Fruit fly (Drosophila melanogaster) whole organism, prepupa: ENCODE results near the gene CG42259.

ENCODE experiments used
- CG10669 ChIP-seq: fragments of 200-800 bp; sonication (Bioruptor generic); optimal IDR thresholded peaks from 3 replicates; lab custom pipeline; 2018; ENCODE audit warnings: missing biosample characterization, mild to moderate bottlenecking, missing genetic modification characterization, moderate library complexity
- CG11294 ChIP-seq: fragments of 200-800 bp; sonication (Bioruptor generic); IDR thresholded peaks from 2 replicates; pipeline ENCODE4 v1.3.6; 2022; ENCODE audit warnings: missing biosample characterization, missing genetic modification characterization
- CG11902 ChIP-seq: fragments of 200-800 bp; sonication (Bioruptor generic); optimal IDR thresholded peaks from 3 replicates; lab custom pipeline; 2016; ENCODE audit warnings: missing biosample characterization, missing genetic modification characterization
- CG15336 ChIP-seq: fragments of 200-800 bp; sonication (Bioruptor generic); IDR thresholded peaks from 2 replicates; pipeline ENCODE4 v1.3.6; 2022; ENCODE audit warnings: missing biosample characterization, missing genetic modification characterization
- CG1621 ChIP-seq: fragments of 200-800 bp; sonication (Bioruptor generic); optimal IDR thresholded peaks from 3 replicates; lab custom pipeline; 2018; ENCODE audit warnings: missing biosample characterization, mild to moderate bottlenecking, missing genetic modification characterization
- CG31627 ChIP-seq: fragments of 200-800 bp; sonication (Bioruptor generic); optimal IDR thresholded peaks from 3 replicates; lab custom pipeline; 2016; ENCODE audit warnings: missing biosample characterization, missing genetic modification characterization
- CG34406 ChIP-seq: fragments of 200-800 bp; sonication (Bioruptor generic); optimal IDR thresholded peaks from 3 replicates; lab custom pipeline; 2016; ENCODE audit warnings: missing biosample characterization, missing genetic modification characterization
- CG3919 ChIP-seq: fragments of 200-800 bp; sonication (Bioruptor generic); optimal IDR thresholded peaks from 3 replicates; lab custom pipeline; 2016; ENCODE audit warnings: missing biosample characterization, missing genetic modification characterization
- CG4318 ChIP-seq: fragments of 200-800 bp; sonication (Bioruptor generic); optimal IDR thresholded peaks from 3 replicates; lab custom pipeline; 2017; ENCODE audit warnings: missing biosample characterization, mild to moderate bottlenecking, missing genetic modification characterization
- CG6163 ChIP-seq: fragments of 200-800 bp; sonication (Bioruptor generic); IDR thresholded peaks from 3 replicates; pipeline ENCODE4 v1.3.6; 2022; ENCODE audit warnings: missing biosample characterization, missing genetic modification characterization
- CG6276 ChIP-seq: fragments of 200-800 bp; sonication (Bioruptor generic); optimal IDR thresholded peaks from 2 replicates; lab custom pipeline; 2017; ENCODE audit warnings: missing biosample characterization, mild to moderate bottlenecking, missing genetic modification characterization
- CG6792 ChIP-seq: fragments of 200-800 bp; sonication (Bioruptor generic); optimal IDR thresholded peaks from 3 replicates; lab custom pipeline; 2016; ENCODE audit warnings: missing biosample characterization, missing genetic modification characterization
- CG6854 ChIP-seq: fragments of 200-800 bp; sonication (Bioruptor generic); optimal IDR thresholded peaks from 2 replicates; lab custom pipeline; 2017; ENCODE audit warnings: missing biosample characterization, mild to moderate bottlenecking, missing genetic modification characterization
- CG7368 ChIP-seq: fragments of 200-800 bp; sonication (Bioruptor generic); optimal IDR thresholded peaks from 3 replicates; lab custom pipeline; 2016; ENCODE audit warnings: missing biosample characterization, missing genetic modification characterization
- CG8632 ChIP-seq: fragments of 200-800 bp; sonication (Bioruptor generic); optimal IDR thresholded peaks from 3 replicates; lab custom pipeline; 2016; ENCODE audit warnings: missing biosample characterization, missing genetic modification characterization
- Eip75B ChIP-seq: fragments of 200-800 bp; sonication (Bioruptor generic); optimal IDR thresholded peaks from 3 replicates; lab custom pipeline; 2016; ENCODE audit warnings: missing biosample characterization, missing genetic modification characterization
- Eip78C ChIP-seq: fragments of 200-800 bp; sonication (Bioruptor generic); peaks from one replicate; lab custom pipeline; 2016; ENCODE audit warnings: missing biosample characterization, missing genetic modification characterization
- Ets96B ChIP-seq: fragments of 200-800 bp; optimal IDR thresholded peaks from 2 replicates; lab custom pipeline; 2019; ENCODE audit warnings: missing biosample characterization, mild to moderate bottlenecking, missing genetic modification characterization, moderate library complexity
- Hr38 ChIP-seq: sonication (Bioruptor generic); optimal IDR thresholded peaks from 2 replicates; lab custom pipeline; 2016; ENCODE audit warnings: missing biosample characterization, missing genetic modification characterization
- Met ChIP-seq: fragments of 200-800 bp; sonication (Bioruptor generic); optimal IDR thresholded peaks from 3 replicates; lab custom pipeline; 2016; ENCODE audit warnings: missing biosample characterization, missing genetic modification characterization
- Smox ChIP-seq: fragments of 200-800 bp; sonication (Bioruptor generic); optimal IDR thresholded peaks from 3 replicates; lab custom pipeline; 2016; ENCODE audit warnings: missing biosample characterization, missing genetic modification characterization
- Sox102F ChIP-seq: fragments of 200-800 bp; sonication (Bioruptor generic); optimal IDR thresholded peaks from 2 replicates; lab custom pipeline; 2016; ENCODE audit warnings: missing biosample characterization, mild to moderate bottlenecking, missing genetic modification characterization
- Sox14 ChIP-seq: fragments of 200-800 bp; sonication (Bioruptor generic); optimal IDR thresholded peaks from 3 replicates; lab custom pipeline; 2016; ENCODE audit warnings: missing biosample characterization, missing genetic modification characterization
- achi ChIP-seq: fragments of 200-800 bp; sonication (Bioruptor generic); optimal IDR thresholded peaks from 3 replicates; lab custom pipeline; 2016; ENCODE audit warnings: missing biosample characterization, missing genetic modification characterization
- acj6 ChIP-seq: fragments of 200-800 bp; sonication (Bioruptor generic); optimal IDR thresholded peaks from 3 replicates; lab custom pipeline; 2016; ENCODE audit warnings: missing biosample characterization, missing genetic modification characterization
- cyc ChIP-seq: fragments of 200-800 bp; sonication (Bioruptor generic); optimal IDR thresholded peaks from 3 replicates; lab custom pipeline; 2016; ENCODE audit warnings: missing biosample characterization, missing genetic modification characterization
- dsx ChIP-seq: fragments of 200-800 bp; optimal IDR thresholded peaks from 3 replicates; lab custom pipeline; 2019; ENCODE audit warnings: missing biosample characterization, mild to moderate bottlenecking, missing genetic modification characterization, moderate library complexity; ENCODE audit not compliant: poor library complexity, severe bottlenecking
- eg ChIP-seq: fragments of 200-800 bp; sonication (Bioruptor generic); IDR thresholded peaks from 3 replicates; pipeline ENCODE4 v1.3.6; 2022; ENCODE audit warnings: missing biosample characterization, missing genetic modification characterization
- fd59A ChIP-seq: fragments of 200-800 bp; sonication (Bioruptor generic); optimal IDR thresholded peaks from 2 replicates; lab custom pipeline; 2017; ENCODE audit warnings: missing biosample characterization, mild to moderate bottlenecking, missing genetic modification characterization, missing genetic modification reagents
- fd85E ChIP-seq: fragments of 200-800 bp; sonication (Bioruptor generic); optimal IDR thresholded peaks from 3 replicates; lab custom pipeline; 2016; ENCODE audit warnings: missing biosample characterization, missing genetic modification characterization
- fkh ChIP-seq: fragments of 200-800 bp; sonication (Bioruptor generic); optimal IDR thresholded peaks from 3 replicates; lab custom pipeline; 2017; ENCODE audit warnings: missing biosample characterization, mild to moderate bottlenecking, missing genetic modification characterization, moderate library complexity
- net ChIP-seq: fragments of 200-800 bp; sonication (Bioruptor generic); optimal IDR thresholded peaks from 3 replicates; lab custom pipeline; 2016; ENCODE audit warnings: missing biosample characterization, missing genetic modification characterization
- pdm3 ChIP-seq: fragments of 200-800 bp; sonication (Bioruptor generic); optimal IDR thresholded peaks from 3 replicates; lab custom pipeline; 2016; ENCODE audit warnings: missing biosample characterization, missing genetic modification characterization
- salr ChIP-seq, 2 experiments: fragments of 200-800 bp; sonication (Bioruptor generic); optimal IDR thresholded peaks; 3 replicates each; lab custom pipeline; 2016 to 2018; ENCODE audit warnings: missing biosample characterization in 2 of 2, missing genetic modification characterization in 2 of 2, mild to moderate bottlenecking in 1 of 2
- spab ChIP-seq: fragments of 200-800 bp; sonication (Bioruptor generic); optimal IDR thresholded peaks from 2 replicates; lab custom pipeline; 2017; ENCODE audit warnings: missing biosample characterization, mild to moderate bottlenecking, missing genetic modification characterization, missing genetic modification reagents
- ss ChIP-seq, 2 experiments: fragments of 200-800 bp; sonication (Bioruptor generic); optimal IDR thresholded peaks; 2 replicates in 1 of 2; 3 replicates in 1 of 2; lab custom pipeline; 2017 to 2018; ENCODE audit warnings: mild to moderate bottlenecking in 2 of 2, missing biosample characterization in 2 of 2, missing genetic modification characterization in 2 of 2, moderate library complexity in 1 of 2
- svp ChIP-seq: fragments of 200-800 bp; sonication (Bioruptor generic); peaks from one replicate; lab custom pipeline; 2016; ENCODE audit warnings: missing biosample characterization, missing genetic modification characterization
- topi ChIP-seq: fragments of 200-800 bp; sonication (Bioruptor generic); optimal IDR thresholded peaks from 3 replicates; lab custom pipeline; 2016; ENCODE audit warnings: missing biosample characterization, missing genetic modification characterization

Gene CG42259

dm6 chrX:1045924-1046323, at the start of gene CG42259:
Gene CG42259 (plus strand): TSS chrX:1046224.
- TF ChIP-seq CG34406 (GFP tag; lab: Kevin White, UChicago): no peak

dm6 chrX:998884-999283, 47.1 kb upstream of the CG42259 start:
- TF ChIP-seq CG34406 (GFP tag; lab: Kevin White, UChicago): no peak
- TF ChIP-seq Met: peak; percentile 12
- peak; percentile 74 for TF ChIP-seq svp (GFP tag; lab: Kevin White, UChicago)
- TF ChIP-seq Eip78C (GFP tag; lab: Kevin White, UChicago): peak; percentile 64

dm6 chrX:1006182-1006581, 39.8 kb upstream of the CG42259 start:
- TF ChIP-seq Sox14 (no peak), Eip78C (GFP tag; lab: Kevin White, UChicago) (peak; percentile 35), pdm3 (no peak), Sox102F (no peak), fd59A (GFP tag; lab: Kevin White, UChicago) (no peak), CG6276 (no peak), CG11902 (GFP tag; lab: Kevin White, UChicago) (no peak), eg (GFP tag; lab: Robert Waterston, UW) (no peak)
- TF ChIP-seq, all 60 proteins: peak for 1

dm6 chrX:1009468-1010259, 36.4 kb upstream of the CG42259 start:
- no peak for TF ChIP-seq CG11294 (GFP tag; lab: Robert Waterston, UW)
- TF ChIP-seq Eip78C (GFP tag; lab: Kevin White, UChicago): peak; percentile 48

dm6 chrX:1011543-1012085, 34.4 kb upstream of the CG42259 start, which contains the start of the genes TfIIA-S-2 and CG14631:
Gene TfIIA-S-2 (minus strand): TSS chrX:1011643.
Gene CG14631 (plus strand): TSS chrX:1012035.
- TF ChIP-seq ss (GFP tag; optimal IDR thresholded peaks at IDR 0.05; lab: Kevin White, UChicago) (no peak), cyc (GFP tag; lab: Kevin White, UChicago) (no peak), CG7368 (GFP tag; lab: Kevin White, UChicago) (no peak), dsx (GFP tag; lab: Kevin White, UChicago) (no peak), fd85E (GFP tag; lab: Kevin White, UChicago) (no peak), Hr38 (GFP tag; lab: Kevin White, UChicago) (no peak), Smox (GFP tag; lab: Kevin White, UChicago) (no peak), CG4318 (no peak), CG6792 (GFP tag; lab: Kevin White, UChicago) (no peak), fkh (GFP tag; lab: Kevin White, UChicago) (no peak), CG11294 (GFP tag; lab: Robert Waterston, UW) (no peak)

dm6 chrX:1026511-1026910, 19.5 kb upstream of the CG42259 start, which contains the start of the genes CG32814, CG11638 and CG3021:
Gene CG32814 (minus strand): TSS chrX:1026700.
Gene CG11638 (minus strand): TSS chrX:1026703.
Gene CG3021 (plus strand): TSS chrX:1026791.
- TF ChIP-seq salr (GFP tag; optimal IDR thresholded peaks at IDR 0.05; lab: Kevin White, UChicago): no peak
- TF ChIP-seq CG10669 (GFP tag; lab: Kevin White, UChicago): peak; percentile 33
- peak; percentile 30 for TF ChIP-seq CG3919 (GFP tag; lab: Kevin White, UChicago)
- TF ChIP-seq CG31627 (GFP tag; lab: Kevin White, UChicago): peak; percentile 11
- peak; percentile 49 for TF ChIP-seq Sox102F
- TF ChIP-seq Eip75B (GFP tag; lab: Kevin White, UChicago): peak; percentile 42
- TF ChIP-seq ss (GFP tag; optimal IDR thresholded peaks at IDR 0.05; lab: Kevin White, UChicago): peak; percentile 12 to 36
- TF ChIP-seq CG6854: no peak
- no peak for TF ChIP-seq spab (GFP tag; lab: Kevin White, UChicago)
- TF ChIP-seq achi (GFP tag; lab: Kevin White, UChicago): no peak
- peak; percentile 34 for TF ChIP-seq CG1621 (tag; lab: Kevin White, UChicago)
- TF ChIP-seq CG11902 (GFP tag; lab: Kevin White, UChicago): no peak
- TF ChIP-seq Hr38 (GFP tag; lab: Kevin White, UChicago): no peak
- no peak for TF ChIP-seq fd85E (GFP tag; lab: Kevin White, UChicago)
- 0 out of 2 replicates have a peak, but pooled peaks have one; percentile 30 for TF ChIP-seq CG15336 (GFP tag; lab: Robert Waterston, UW)
- TF ChIP-seq Ets96B (tag; lab: Kevin White, UChicago): peak; percentile 1
- peak; percentile 15 for TF ChIP-seq Eip78C (GFP tag; lab: Kevin White, UChicago)
- TF ChIP-seq topi (GFP tag; lab: Kevin White, UChicago): peak; percentile 43
- TF ChIP-seq CG34406 (GFP tag; lab: Kevin White, UChicago): peak; percentile 26
- 0 out of 3 replicates have a peak, but pooled peaks have one; percentile 41 for TF ChIP-seq CG6163 (GFP tag; lab: Robert Waterston, UW)
- no peak for TF ChIP-seq CG8632
- peak; percentile 19 for TF ChIP-seq net (GFP tag; lab: Kevin White, UChicago)
- TF ChIP-seq eg (GFP tag; lab: Robert Waterston, UW): 0 out of 3 replicates have a peak, but pooled peaks have one; percentile 36
- no peak for TF ChIP-seq Smox (GFP tag; lab: Kevin White, UChicago)
- TF ChIP-seq acj6: no peak
